Fruit fly (Drosophila melanogaster) whole organism, wandering third instar larva: ENCODE data around the gene CG14411.

Experiments
- Abd-B ChIP-seq: fragments of >200 bp; optimal IDR thresholded peaks from 2 replicates; lab custom pipeline; 2017; ENCODE audit warnings: missing biosample characterization, missing genetic modification characterization
- CrebA ChIP-seq: fragments of 200-800 bp; sonication (Bioruptor generic); optimal IDR thresholded peaks from 2 replicates; lab custom pipeline; 2016; ENCODE audit warnings: missing biosample characterization, mild to moderate bottlenecking, missing genetic modification characterization, borderline replicate concordance
- Dfd ChIP-seq: fragments of >200 bp; optimal IDR thresholded peaks from 2 replicates; lab custom pipeline; 2017; ENCODE audit warnings: missing biosample characterization, missing genetic modification characterization
- Dif ChIP-seq: fragments of 200-275, 200-300 bp; sonication (Bioruptor generic); optimal IDR thresholded peaks from 2 replicates; lab custom pipeline; 2018; ENCODE audit warnings: missing biosample characterization, missing genetic modification characterization; ENCODE audit not compliant: partially characterized antibody
- GATAd ChIP-seq: sonication (Bioruptor generic); optimal IDR thresholded peaks from 2 replicates; lab custom pipeline; 2016; ENCODE audit warnings: missing biosample characterization, missing genetic modification characterization
- HLH106 ChIP-seq: fragments of 200-800 bp; optimal IDR thresholded peaks from 3 replicates; lab custom pipeline; 2019; ENCODE audit warnings: missing biosample characterization, mild to moderate bottlenecking, missing genetic modification characterization, moderate library complexity
- Hnf4 ChIP-seq: fragments of 200-800 bp; sonication (Bioruptor generic); optimal IDR thresholded peaks from 2 replicates; lab custom pipeline; 2016; ENCODE audit warnings: missing biosample characterization, mild to moderate bottlenecking, missing genetic modification characterization
- Hr78 ChIP-seq: fragments of >200 bp; optimal IDR thresholded peaks from 2 replicates; lab custom pipeline; 2017; ENCODE audit warnings: missing biosample characterization, missing genetic modification characterization
- Jra ChIP-seq: sonication (Bioruptor generic); optimal IDR thresholded peaks from 2 replicates; lab custom pipeline; 2016; ENCODE audit warnings: missing biosample characterization, missing genetic modification characterization
- Myc ChIP-seq: fragments of >200 bp; optimal IDR thresholded peaks from 2 replicates; lab custom pipeline; 2017
- N ChIP-seq: fragments of >200 bp; optimal IDR thresholded peaks from 2 replicates; lab custom pipeline; 2018; ENCODE audit warnings: missing biosample characterization, missing external identifiers, missing genetic modification characterization
- OdsH ChIP-seq: fragments of 200-800 bp; sonication (Bioruptor generic); optimal IDR thresholded peaks from 2 replicates; lab custom pipeline; 2016; ENCODE audit warnings: missing biosample characterization, mild to moderate bottlenecking, missing genetic modification characterization
- Sp1 ChIP-seq: fragments of 200-800 bp; sonication (Bioruptor generic); optimal IDR thresholded peaks from 3 replicates; lab custom pipeline; 2019; ENCODE audit warnings: missing biosample characterization, mild to moderate bottlenecking, missing genetic modification characterization, moderate library complexity
- Vsx2 ChIP-seq: fragments of 200-300, 225-300 bp; sonication (Bioruptor generic); optimal IDR thresholded peaks from 2 replicates; lab custom pipeline; 2018; ENCODE audit warnings: missing biosample characterization, missing genetic modification characterization; ENCODE audit not compliant: partially characterized antibody
- br ChIP-seq: fragments of 200-800 bp; sonication (Bioruptor generic); optimal IDR thresholded peaks from 2 replicates; lab custom pipeline; 2016; ENCODE audit warnings: missing biosample characterization, missing genetic modification characterization
- brk ChIP-seq: fragments of 200-800 bp; sonication (Bioruptor generic); optimal IDR thresholded peaks from 2 replicates; lab custom pipeline; 2016; ENCODE audit warnings: missing biosample characterization, mild to moderate bottlenecking, missing genetic modification characterization
- dmrt93B ChIP-seq: fragments of 200-800 bp; sonication (Bioruptor generic); optimal IDR thresholded peaks from 2 replicates; lab custom pipeline; 2018; ENCODE audit warnings: missing biosample characterization, mild to moderate bottlenecking, missing genetic modification characterization
- dsf ChIP-seq: sonication (Bioruptor generic); optimal IDR thresholded peaks from 2 replicates; lab custom pipeline; 2016; ENCODE audit warnings: missing biosample characterization, missing genetic modification characterization, borderline replicate concordance
- ey ChIP-seq: fragments of 200-800 bp; sonication (Bioruptor generic); optimal IDR thresholded peaks from 2 replicates; lab custom pipeline; 2016; ENCODE audit warnings: missing biosample characterization, missing genetic modification characterization
- foxo ChIP-seq, 2 experiments: fragments of 200-800 bp; sonication (Bioruptor generic); optimal IDR thresholded peaks; 2 replicates in 1 of 2; 3 replicates in 1 of 2; lab custom pipeline; 2016 to 2017; ENCODE audit warnings: missing biosample characterization in 2 of 2, missing genetic modification characterization in 2 of 2
- fru ChIP-seq: fragments of 200-800 bp; sonication (Bioruptor generic); optimal IDR thresholded peaks from 3 replicates; lab custom pipeline; 2016; ENCODE audit warnings: missing biosample characterization, mild to moderate bottlenecking, missing genetic modification characterization
- h ChIP-seq: fragments of 200-800 bp; sonication (Bioruptor generic); optimal IDR thresholded peaks from 3 replicates; lab custom pipeline; 2016; ENCODE audit warnings: missing biosample characterization, mild to moderate bottlenecking, missing genetic modification characterization
- jim ChIP-seq: fragments of 175-275, 200-325 bp; sonication (Bioruptor generic); optimal IDR thresholded peaks from 2 replicates; lab custom pipeline; 2016; ENCODE audit warnings: missing biosample characterization, mild to moderate bottlenecking, missing genetic modification characterization
- lola ChIP-seq: fragments of >200 bp; optimal IDR thresholded peaks from 2 replicates; lab custom pipeline; 2017; ENCODE audit warnings: missing biosample characterization, missing genetic modification characterization
- pan ChIP-seq: fragments of >200 bp; optimal IDR thresholded peaks from 2 replicates; lab custom pipeline; 2017
- psq ChIP-seq: fragments of 200-800 bp; sonication (Bioruptor generic); optimal IDR thresholded peaks from 3 replicates; lab custom pipeline; 2017; ENCODE audit warnings: missing biosample characterization, mild to moderate bottlenecking, missing genetic modification characterization, moderate library complexity
- rgr ChIP-seq: fragments of 200-800 bp; sonication (Bioruptor generic); optimal IDR thresholded peaks from 3 replicates; lab custom pipeline; 2016; ENCODE audit warnings: missing biosample characterization, mild to moderate bottlenecking, missing genetic modification characterization
- sage ChIP-seq: fragments of 200-800 bp; sonication (Bioruptor generic); optimal IDR thresholded peaks from 2 replicates; lab custom pipeline; 2016; ENCODE audit warnings: missing biosample characterization, mild to moderate bottlenecking, missing genetic modification characterization
- sv ChIP-seq: fragments of 200-800 bp; sonication (Bioruptor generic); optimal IDR thresholded peaks from 3 replicates; lab custom pipeline; 2016; ENCODE audit warnings: missing biosample characterization, missing genetic modification characterization
- tai ChIP-seq: sonication (Bioruptor generic); optimal IDR thresholded peaks from 2 replicates; lab custom pipeline; 2016; ENCODE audit warnings: missing biosample characterization, missing genetic modification characterization
- usp ChIP-seq: fragments of >200 bp; optimal IDR thresholded peaks from 2 replicates; lab custom pipeline; 2017; ENCODE audit warnings: missing biosample characterization, missing genetic modification characterization
- woc ChIP-seq: sonication (Bioruptor generic); optimal IDR thresholded peaks from 2 replicates; lab custom pipeline; 2016; ENCODE audit warnings: missing biosample characterization, mild to moderate bottlenecking, missing genetic modification characterization

CG14411 gene

DNA sequence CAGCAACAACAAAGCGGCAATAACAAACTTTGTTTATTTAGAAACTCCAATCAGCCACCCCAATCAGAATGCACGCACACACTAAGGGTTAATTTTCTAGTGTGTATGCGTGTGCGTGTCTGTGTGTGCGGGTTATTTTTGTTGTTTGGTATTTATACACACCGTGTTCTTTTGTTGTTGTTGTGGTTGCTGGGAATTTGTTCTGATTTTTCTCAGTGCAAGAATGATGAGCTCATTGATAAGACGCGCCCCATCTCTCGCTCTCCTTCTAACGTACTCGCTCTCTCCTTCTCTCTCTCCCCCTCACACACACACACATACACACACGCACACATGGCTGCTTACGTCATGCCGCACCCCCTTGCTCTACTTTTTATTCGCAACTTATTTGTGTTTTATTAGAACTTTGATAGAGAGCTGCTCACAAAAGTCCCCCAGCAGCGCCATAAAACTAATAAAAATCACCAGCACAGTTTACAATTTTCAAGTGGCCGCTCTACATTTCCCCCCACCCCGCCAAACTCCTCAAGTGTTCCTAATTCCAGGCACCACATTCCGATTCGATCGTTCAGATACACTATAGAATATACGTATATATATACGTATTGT is 7.4 kb downstream of the CG14411 start (continued):
- TF ChIP-seq Dfd (GFP tag; lab: Kevin White, UChicago) (no peak), foxo (GFP tag; optimal IDR thresholded peaks at IDR 0.05; lab: Kevin White, UChicago) (peak in 1 of 2 experiments; percentile 63)

DNA sequence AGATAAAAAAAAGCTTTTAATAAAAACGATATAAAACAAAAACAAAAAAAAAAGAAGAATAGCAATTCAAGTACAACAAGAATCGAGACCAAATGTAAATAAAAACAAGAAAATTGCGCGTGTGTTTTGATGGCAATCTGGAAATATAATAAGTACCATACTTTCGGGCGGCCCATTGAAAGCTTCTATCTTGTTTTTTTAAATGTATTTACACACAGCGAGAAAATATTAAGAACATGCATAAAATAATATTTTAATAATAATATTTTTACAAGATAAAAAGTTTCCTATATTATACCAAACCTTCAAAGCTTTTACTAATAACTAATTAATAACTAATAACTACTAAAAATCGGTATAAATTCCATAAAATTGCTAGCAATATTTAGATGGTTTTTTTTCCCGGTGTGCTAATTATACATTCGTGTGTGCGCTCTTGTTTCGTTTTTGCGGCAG is 8.0 kb downstream of the CG14411 start:
- no peak for TF ChIP-seq jim
- TF ChIP-seq fru (GFP tag; lab: Kevin White, UChicago) = no peak
- peak; percentile 23 for TF ChIP-seq OdsH
- TF ChIP-seq N (GFP tag; lab: Kevin White, UChicago) = no peak
- TF ChIP-seq rgr (GFP tag; lab: Kevin White, UChicago) = peak; percentile 2
- peak; percentile 52 for TF ChIP-seq Sp1
- no peak for TF ChIP-seq sv
- TF ChIP-seq Dfd (GFP tag; lab: Kevin White, UChicago) = no peak
- no peak for TF ChIP-seq pan (lab: Kevin White, UChicago)
- no peak for TF ChIP-seq dsf (GFP tag; lab: Kevin White, UChicago)
- TF ChIP-seq foxo (GFP tag; optimal IDR thresholded peaks at IDR 0.05; lab: Kevin White, UChicago) = peak in 1 of 2 experiments; percentile 44
- TF ChIP-seq lola = no peak
- no peak for TF ChIP-seq dmrt93B
- no peak for TF ChIP-seq sage
- no peak for TF ChIP-seq Hnf4 (GFP tag; lab: Kevin White, UChicago)
- TF ChIP-seq GATAd (GFP tag; lab: Kevin White, UChicago) = no peak
- TF ChIP-seq Abd-B (GFP tag; lab: Kevin White, UChicago) = no peak
- peak; percentile 50 for TF ChIP-seq HLH106 (tag; lab: Kevin White, UChicago)
- TF ChIP-seq woc = no peak
- no peak for TF ChIP-seq Vsx2 (GFP tag; lab: Kevin White, UChicago)

dm6 chrX:14841893-14842505 is 9.6 kb downstream of the CG14411 start:
- no peak for TF ChIP-seq psq (GFP tag; lab: Kevin White, UChicago)
- TF ChIP-seq rgr (GFP tag; lab: Kevin White, UChicago) = no peak
- TF ChIP-seq Dif = no peak
- no peak for TF ChIP-seq tai (GFP tag; lab: Kevin White, UChicago)
- no peak for TF ChIP-seq ey (GFP tag; lab: Kevin White, UChicago)
- no peak for TF ChIP-seq brk
- TF ChIP-seq OdsH = no peak
- TF ChIP-seq Abd-B (GFP tag; lab: Kevin White, UChicago) = no peak
- TF ChIP-seq Dfd (GFP tag; lab: Kevin White, UChicago) = no peak
- no peak for TF ChIP-seq usp (GFP tag; lab: Kevin White, UChicago)
- no peak for TF ChIP-seq sv
- no peak for TF ChIP-seq Jra (GFP tag; lab: Kevin White, UChicago)
- no peak for TF ChIP-seq fru (GFP tag; lab: Kevin White, UChicago)
- TF ChIP-seq Vsx2 (GFP tag; lab: Kevin White, UChicago) = no peak
- no peak for TF ChIP-seq dsf (GFP tag; lab: Kevin White, UChicago)
- no peak for TF ChIP-seq Hr78 (GFP tag; lab: Kevin White, UChicago)
- TF ChIP-seq dmrt93B = no peak
- TF ChIP-seq HLH106 (tag; lab: Kevin White, UChicago) = no peak

DNA sequence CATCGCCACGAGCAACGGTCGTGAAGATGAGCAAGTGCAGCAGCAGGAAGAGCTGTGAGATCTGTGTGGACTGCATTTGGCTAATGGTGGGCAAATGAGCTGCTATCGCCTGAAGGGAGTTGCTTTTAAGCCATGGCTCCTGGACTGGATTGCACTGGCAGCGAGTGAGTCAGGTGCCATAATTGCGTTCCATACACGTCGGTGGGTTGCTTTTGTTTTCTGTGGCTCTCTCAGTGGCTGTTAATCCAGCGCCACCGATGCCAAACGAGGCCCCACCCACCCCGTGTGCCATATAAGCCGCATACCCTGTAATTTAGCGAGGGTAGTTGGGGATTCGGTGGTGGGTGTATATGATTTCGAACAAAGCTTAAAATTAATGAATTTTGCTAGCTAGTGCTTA is 12.2 kb downstream of the CG14411 start, which contains the start of gene CG12539:
TSS of gene CG12539 (minus strand) at position 101 of the 400 bp plus-strand sequence.
- TF ChIP-seq pan (lab: Kevin White, UChicago) (no peak), OdsH (no peak), CrebA (no peak), psq (GFP tag; lab: Kevin White, UChicago) (no peak), dsf (GFP tag; lab: Kevin White, UChicago) (no peak), Dif (no peak), h (GFP tag; lab: Kevin White, UChicago) (no peak), Hnf4 (GFP tag; lab: Kevin White, UChicago) (no peak), fru (GFP tag; lab: Kevin White, UChicago) (no peak), dmrt93B (no peak), br (GFP tag; lab: Kevin White, UChicago) (no peak), Myc (lab: Kevin White, UChicago) (no peak), tai (GFP tag; lab: Kevin White, UChicago) (no peak), HLH106 (tag; lab: Kevin White, UChicago) (no peak)
